Fruit fly (Drosophila melanogaster) whole organism, embryonic: ENCODE results near the gene CG14329.
A peak's percentile ranks its signal among the peaks of the same experiment; 100 is the strongest.

Experiments
- Bteb2 ChIP-seq: fragments of 200-800 bp; sonication (Bioruptor generic); optimal IDR thresholded peaks from 2 replicates; lab custom pipeline; 2016; ENCODE audit warnings: missing biosample characterization, missing genetic modification characterization
- CG11093 ChIP-seq: fragments of 200-800 bp; sonication (Bioruptor generic); IDR thresholded peaks from 3 replicates; pipeline ENCODE4 v1.3.6; 2022; ENCODE audit warnings: missing biosample characterization, missing genetic modification characterization
- CG11398 ChIP-seq: fragments of 200-800 bp; sonication (Bioruptor generic); optimal IDR thresholded peaks from 2 replicates; lab custom pipeline; 2016; ENCODE audit warnings: missing biosample characterization, missing genetic modification characterization
- CG11695 ChIP-seq: fragments of 200-800 bp; sonication (Bioruptor generic); IDR thresholded peaks from 3 replicates; pipeline ENCODE4 v1.3.6; 2022; ENCODE audit warnings: missing biosample characterization, missing genetic modification characterization
- CG11723 ChIP-seq: fragments of 200-800 bp; sonication (Bioruptor generic); optimal IDR thresholded peaks from 2 replicates; lab custom pipeline; 2017; ENCODE audit warnings: missing biosample characterization, mild to moderate bottlenecking, missing genetic modification characterization
- CG13287 ChIP-seq: fragments of 200-800 bp; sonication (Bioruptor generic); IDR thresholded peaks from 2 replicates; pipeline ENCODE4 v1.3.6; 2022; ENCODE audit warnings: missing biosample characterization, missing genetic modification characterization; ENCODE audit not compliant: partially characterized antibody
- CG14667 ChIP-seq: fragments of 200-800 bp; sonication (Bioruptor generic); IDR thresholded peaks from 2 replicates; pipeline ENCODE4 v1.3.6; 2022; ENCODE audit warnings: missing biosample characterization, missing genetic modification characterization
- CG15011 ChIP-seq: fragments of 200-800 bp; sonication (Bioruptor generic); optimal IDR thresholded peaks from 3 replicates; lab custom pipeline; 2018; ENCODE audit warnings: missing biosample characterization, mild to moderate bottlenecking, missing genetic modification characterization
- CG15601 ChIP-seq: fragments of 200-800 bp; sonication (Bioruptor generic); optimal IDR thresholded peaks from 3 replicates; lab custom pipeline; 2019; ENCODE audit warnings: missing biosample characterization, mild to moderate bottlenecking, missing genetic modification characterization, moderate library complexity
- CG16779 ChIP-seq: fragments of 200-800 bp; sonication (Bioruptor generic); IDR thresholded peaks from 2 replicates; pipeline ENCODE4 v1.3.6; 2022; ENCODE audit warnings: missing biosample characterization, missing genetic modification characterization
- CG16863 ChIP-seq: fragments of 200-800 bp; sonication (Bioruptor generic); optimal IDR thresholded peaks from 3 replicates; lab custom pipeline; 2016; ENCODE audit warnings: missing biosample characterization, missing genetic modification characterization
- CG18764 ChIP-seq: fragments of 200-800 bp; sonication (Bioruptor generic); optimal IDR thresholded peaks from 3 replicates; lab custom pipeline; 2016; ENCODE audit warnings: missing biosample characterization, missing genetic modification characterization
- CG30020 ChIP-seq: fragments of 200-800 bp; optimal IDR thresholded peaks from 2 replicates; lab custom pipeline; 2019; ENCODE audit warnings: missing biosample characterization, mild to moderate bottlenecking, missing genetic modification characterization, moderate library complexity
- CG3281 ChIP-seq: fragments of 200-800 bp; sonication (Bioruptor generic); optimal IDR thresholded peaks from 3 replicates; lab custom pipeline; 2017; ENCODE audit warnings: missing biosample characterization, mild to moderate bottlenecking, missing genetic modification characterization
- CG3847 ChIP-seq: fragments of 200-800 bp; sonication (Bioruptor generic); IDR thresholded peaks from 2 replicates; pipeline ENCODE4 v1.3.6; 2022; ENCODE audit warnings: missing biosample characterization, missing genetic modification characterization
- CG5245 ChIP-seq: fragments of 200-800 bp; sonication (Bioruptor generic); optimal IDR thresholded peaks from 3 replicates; lab custom pipeline; 2016; ENCODE audit warnings: missing biosample characterization, missing genetic modification characterization
- CG6683 ChIP-seq: fragments of 200-800 bp; sonication (Bioruptor generic); optimal IDR thresholded peaks from 2 replicates; lab custom pipeline; 2017; ENCODE audit warnings: missing biosample characterization, mild to moderate bottlenecking, missing genetic modification characterization, missing genetic modification reagents
- CG7357 ChIP-seq: fragments of 200-800 bp; sonication (Bioruptor generic); IDR thresholded peaks from 3 replicates; pipeline ENCODE4 v1.3.6; 2022; ENCODE audit warnings: missing biosample characterization, missing genetic modification characterization
- CrebB ChIP-seq: fragments of 200-800 bp; sonication (Bioruptor generic); optimal IDR thresholded peaks from 3 replicates; lab custom pipeline; 2018; ENCODE audit warnings: missing biosample characterization, mild to moderate bottlenecking, missing genetic modification characterization
- D ChIP-seq, 2 experiments: fragments of 200-800 bp in 1 of 2; fragments of >200 bp in 1 of 2; sonication (Bioruptor generic) in 1 of 2; optimal IDR thresholded peaks; 2 replicates in 1 of 2; 3 replicates in 1 of 2; lab custom pipeline; 2017; ENCODE audit warnings: mild to moderate bottlenecking in 1 of 2, missing biosample characterization in 1 of 2, missing genetic modification characterization in 1 of 2, missing genetic modification reagents in 1 of 2
- Dfd ChIP-seq, 2 experiments: fragments of >200 bp; optimal IDR thresholded peaks; 2 replicates each; lab custom pipeline; 2017; ENCODE audit warnings: missing biosample characterization in 2 of 2, missing genetic modification characterization in 2 of 2
- Dip3 ChIP-seq: fragments of 200-800 bp; sonication (Bioruptor generic); optimal IDR thresholded peaks from 3 replicates; lab custom pipeline; 2016; ENCODE audit warnings: missing biosample characterization, missing genetic modification characterization
- Gsc ChIP-seq: fragments of 200-800 bp; sonication (Bioruptor generic); IDR thresholded peaks from 2 replicates; pipeline ENCODE4 v1.3.6; 2022; ENCODE audit warnings: missing biosample characterization, missing genetic modification characterization
- HHEX ChIP-seq: fragments of 200-800 bp; sonication (Bioruptor generic); optimal IDR thresholded peaks from 3 replicates; lab custom pipeline; 2017; ENCODE audit warnings: missing biosample characterization, mild to moderate bottlenecking, missing genetic modification characterization, missing genetic modification reagents
- Hand ChIP-seq: fragments of 200-800 bp; sonication (Bioruptor generic); optimal IDR thresholded peaks from 2 replicates; lab custom pipeline; 2017; ENCODE audit warnings: mild to moderate bottlenecking, missing biosample characterization, missing genetic modification reagents, missing genetic modification characterization
- HmgD ChIP-seq: fragments of 200-800 bp; sonication (Bioruptor generic); optimal IDR thresholded peaks from 3 replicates; lab custom pipeline; 2016; ENCODE audit warnings: missing biosample characterization, missing genetic modification characterization
- Hr3 ChIP-seq: fragments of 200-800 bp; sonication (Bioruptor generic); optimal IDR thresholded peaks from 3 replicates; lab custom pipeline; 2016; ENCODE audit warnings: missing biosample characterization, missing genetic modification characterization
- Oaz ChIP-seq: fragments of 200-800 bp; sonication (Bioruptor generic); IDR thresholded peaks from 2 replicates; pipeline ENCODE4 v1.3.6; 2022; ENCODE audit warnings: missing biosample characterization, missing genetic modification characterization
- Scr ChIP-seq: fragments of 200-800 bp; sonication (Bioruptor generic); IDR thresholded peaks from 2 replicates; pipeline ENCODE4 v1.3.6; 2022; ENCODE audit warnings: missing biosample characterization, missing genetic modification characterization; ENCODE audit not compliant: partially characterized antibody
- Six4 ChIP-seq: fragments of 200-800 bp; sonication (Bioruptor generic); optimal IDR thresholded peaks from 2 replicates; lab custom pipeline; 2016; ENCODE audit warnings: missing biosample characterization, missing genetic modification characterization
- Sry-δ ChIP-seq: fragments of 200-800 bp; sonication (Bioruptor generic); optimal IDR thresholded peaks from 2 replicates; lab custom pipeline; 2016; ENCODE audit warnings: missing biosample characterization, missing genetic modification characterization
- Stat92E ChIP-seq, 3 experiments: fragments of >200 bp in 2 of 3; fragments of 200-800 bp in 1 of 3; sonication (Bioruptor generic) in 1 of 3; optimal IDR thresholded peaks; 2 replicates each; lab custom pipeline; 2017 to 2019; ENCODE audit warnings: missing biosample characterization in 3 of 3, missing genetic modification characterization in 3 of 3, mild to moderate bottlenecking in 1 of 3, moderate library complexity in 1 of 3
- abd-A ChIP-seq: fragments of 200-800 bp; sonication (Bioruptor generic); optimal IDR thresholded peaks from 3 replicates; lab custom pipeline; 2019; ENCODE audit warnings: missing biosample characterization, mild to moderate bottlenecking, missing genetic modification characterization, moderate library complexity
- al ChIP-seq: fragments of 200-800 bp; sonication (Bioruptor generic); IDR thresholded peaks from 2 replicates; pipeline ENCODE4 v1.3.6; 2022; ENCODE audit warnings: missing biosample characterization, missing genetic modification characterization
- amos ChIP-seq: fragments of 200-800 bp; sonication (Bioruptor generic); IDR thresholded peaks from 2 replicates; pipeline ENCODE4 v1.3.6; 2022; ENCODE audit warnings: missing biosample characterization, missing genetic modification characterization; ENCODE audit not compliant: partially characterized antibody
- ap ChIP-seq: fragments of 200-800 bp; sonication (Bioruptor generic); IDR thresholded peaks from 2 replicates; pipeline ENCODE4 v1.3.6; 2022; ENCODE audit warnings: missing biosample characterization, missing genetic modification characterization
- cas ChIP-seq: fragments of 200-800 bp; sonication (Bioruptor generic); IDR thresholded peaks from 2 replicates; pipeline ENCODE4 v1.3.6; 2022; ENCODE audit warnings: missing biosample characterization, missing genetic modification characterization
- cg ChIP-seq: fragments of 200-800 bp; sonication (Bioruptor generic); optimal IDR thresholded peaks from 3 replicates; lab custom pipeline; 2019; ENCODE audit warnings: missing biosample characterization, mild to moderate bottlenecking, missing genetic modification characterization, moderate library complexity
- chn ChIP-seq: fragments of 200-800 bp; sonication (Bioruptor generic); optimal IDR thresholded peaks from 2 replicates; lab custom pipeline; 2016; ENCODE audit warnings: missing biosample characterization, missing genetic modification characterization
- grn ChIP-seq: fragments of 200-800 bp; sonication (Bioruptor generic); optimal IDR thresholded peaks from 3 replicates; lab custom pipeline; 2017; ENCODE audit warnings: missing biosample characterization, missing genetic modification characterization
- gsb ChIP-seq: fragments of 200-800 bp; sonication (Bioruptor generic); IDR thresholded peaks from 2 replicates; pipeline ENCODE4 v1.3.6; 2022; ENCODE audit warnings: missing biosample characterization, missing genetic modification characterization
- hth ChIP-seq: fragments of >200 bp; optimal IDR thresholded peaks from 2 replicates; lab custom pipeline; 2017; ENCODE audit warnings: inconsistent platforms
- mld ChIP-seq: fragments of 200-800 bp; sonication (Bioruptor generic); IDR thresholded peaks from 3 replicates; pipeline ENCODE4 v1.3.6; 2022; ENCODE audit warnings: missing biosample characterization, missing genetic modification characterization; ENCODE audit not compliant: partially characterized antibody
- pan ChIP-seq, 4 experiments: fragments of >200 bp in 3 of 4; fragments of 200-800 bp in 1 of 4; sonication (Bioruptor generic) in 1 of 4; optimal IDR thresholded peaks in 3 of 4; IDR thresholded peaks in 1 of 4; 2 replicates each; pipeline versions ENCODE4 v1.3.6 to Lab custom; 2017 to 2022; ENCODE audit warnings: missing biosample characterization in 2 of 4, missing genetic modification characterization in 2 of 4, mixed read lengths in 1 of 4
- phol ChIP-seq: fragments of 200-800 bp; sonication (Bioruptor generic); optimal IDR thresholded peaks from 3 replicates; lab custom pipeline; 2018; ENCODE audit warnings: missing biosample characterization, mild to moderate bottlenecking, missing genetic modification characterization, moderate library complexity
- pnt ChIP-seq: fragments of 200-800 bp; sonication (Bioruptor generic); optimal IDR thresholded peaks from 3 replicates; lab custom pipeline; 2016; ENCODE audit warnings: missing biosample characterization, missing genetic modification characterization
- row ChIP-seq: fragments of 200-800 bp; sonication (Bioruptor generic); IDR thresholded peaks from 3 replicates; pipeline ENCODE4 v1.3.6; 2022; ENCODE audit warnings: missing biosample characterization, missing genetic modification characterization
- slp2 ChIP-seq: fragments of 200-800 bp; sonication (Bioruptor generic); optimal IDR thresholded peaks from 2 replicates; lab custom pipeline; 2016; ENCODE audit warnings: missing biosample characterization, missing genetic modification characterization
- sug ChIP-seq: fragments of 200-800 bp; optimal IDR thresholded peaks from 2 replicates; lab custom pipeline; 2019; ENCODE audit warnings: missing biosample characterization, mild to moderate bottlenecking, missing genetic modification characterization, moderate library complexity
- trem ChIP-seq: fragments of 200-800 bp; optimal IDR thresholded peaks from 3 replicates; lab custom pipeline; 2019; ENCODE audit warnings: missing biosample characterization, mild to moderate bottlenecking, missing genetic modification characterization, moderate library complexity
- yki ChIP-seq: fragments of >200 bp; optimal IDR thresholded peaks from 3 replicates; lab custom pipeline; 2018

CG14329 gene

dm6 chr3R:17605872-17606271 is 3.3 kb upstream of the CG14329 start, which contains the start of gene sll:
Gene sll (plus strand): TSS chr3R:17606106.
- TF ChIP-seq ap (GFP tag; lab: Robert Waterston, UW) (no peak), CG18764 (GFP tag; lab: Kevin White, UChicago) (no peak), CG15601 (tag; lab: Kevin White, UChicago) (no peak), Stat92E (GFP tag; optimal IDR thresholded peaks at IDR 0.05; lab: Kevin White, UChicago) (no peak), cg (no peak), chn (GFP tag; lab: Kevin White, UChicago) (no peak), Scr (GFP tag; lab: Robert Waterston, UW) (no peak; the same call in 1 of the 2 replicates), row (GFP tag; lab: Robert Waterston, UW) (no peak; the same call in 2 of the 3 replicates), CG14667 (GFP tag; lab: Robert Waterston, UW) (no peak), pnt (GFP tag; lab: Kevin White, UChicago) (no peak), Hr3 (no peak), CrebB (no peak), CG7357 (GFP tag; lab: Robert Waterston, UW) (no peak), CG30020 (tag; lab: Kevin White, UChicago) (no peak), abd-A (tag; lab: Kevin White, UChicago) (no peak), CG11723 (GFP tag; lab: Kevin White, UChicago) (no peak), Gsc (GFP tag; lab: Robert Waterston, UW) (no peak), yki (lab: Kevin White, UChicago) (no peak), Dip3 (GFP tag; lab: Kevin White, UChicago) (no peak), CG3281 (GFP tag; lab: Kevin White, UChicago) (no peak), cas (no peak), Oaz (GFP tag; lab: Robert Waterston, UW) (no peak), CG11398 (GFP tag; lab: Kevin White, UChicago) (no peak), Hand (GFP tag; lab: Kevin White, UChicago) (no peak), CG16863 (GFP tag; lab: Kevin White, UChicago) (no peak), D (optimal IDR thresholded peaks at IDR 0.05; lab: Kevin White, UChicago) (no peak), D (GFP tag; optimal IDR thresholded peaks at IDR 0.05; lab: Kevin White, UChicago) (no peak), trem (tag; lab: Kevin White, UChicago) (no peak), CG16779 (no peak), CG5245 (GFP tag; lab: Kevin White, UChicago) (no peak), Bteb2 (GFP tag; lab: Kevin White, UChicago) (no peak), amos (GFP tag; lab: Robert Waterston, UW) (no peak), CG13287 (GFP tag; lab: Robert Waterston, UW) (peak; percentile 28; the same call in 1 of the 2 replicates), Six4 (GFP tag; lab: Kevin White, UChicago) (no peak), CG11695 (GFP tag; lab: Robert Waterston, UW) (no peak), CG3847 (GFP tag; lab: Robert Waterston, UW) (no peak), CG6683 (GFP tag; lab: Kevin White, UChicago) (no peak), phol (peak; percentile 25), pan (optimal IDR thresholded peaks at IDR 0.05; lab: Kevin White, UChicago) (no peak), pan (GFP tag; optimal IDR thresholded peaks at IDR 0.05 in 1 of 2, IDR thresholded peaks at IDR 0.05 in 1 of 2) (no peak), CG11093 (GFP tag; lab: Robert Waterston, UW) (no peak), mld (GFP tag; lab: Robert Waterston, UW) (no peak), CG15011 (GFP tag; lab: Kevin White, UChicago) (no peak), slp2 (GFP tag; lab: Kevin White, UChicago) (no peak), Sry-δ (GFP tag; lab: Kevin White, UChicago) (peak; percentile 40), al (no peak), grn (no peak), hth (lab: Kevin White, UChicago) (no peak), HHEX (GFP tag; lab: Kevin White, UChicago) (no peak), sug (tag; lab: Kevin White, UChicago) (no peak), gsb (GFP tag; lab: Robert Waterston, UW) (no peak), HmgD (GFP tag; lab: Kevin White, UChicago) (no peak), Dfd (GFP tag; optimal IDR thresholded peaks at IDR 0.05; lab: Kevin White, UChicago) (no peak)
